Fruit fly (Drosophila melanogaster) whole organism, pupa: ENCODE results near the gene nmo.

Source experiments
- CG12605 ChIP-seq: fragments of 200-800 bp; sonication (Bioruptor generic); IDR thresholded peaks from 2 replicates; pipeline ENCODE4 v1.3.6; 2022; ENCODE audit warnings: missing biosample characterization, missing genetic modification characterization
- D1 ChIP-seq: fragments of 200-800 bp; sonication (Bioruptor generic); optimal IDR thresholded peaks from 2 replicates; lab custom pipeline; 2018; ENCODE audit warnings: missing biosample characterization, mild to moderate bottlenecking, missing genetic modification characterization, moderate library complexity
- Pif1B ChIP-seq: fragments of 200-800 bp; sonication (Bioruptor generic); optimal IDR thresholded peaks from 3 replicates; lab custom pipeline; 2016; ENCODE audit warnings: missing biosample characterization, missing genetic modification characterization
- gl ChIP-seq: fragments of 200-800 bp; sonication (Bioruptor generic); optimal IDR thresholded peaks from 2 replicates; lab custom pipeline; 2018; ENCODE audit warnings: missing biosample characterization, mild to moderate bottlenecking, missing genetic modification characterization
- rn ChIP-seq: fragments of 200-800 bp; sonication (Bioruptor generic); IDR thresholded peaks from 2 replicates; pipeline ENCODE4 v1.3.6; 2022; ENCODE audit warnings: missing biosample characterization, missing genetic modification characterization

- TF ChIP-seq Pif1B (GFP tag; lab: Kevin White, UChicago) (no peak), gl (tag; lab: Kevin White, UChicago) (no peak), rn (GFP tag; lab: Robert Waterston, UW) (no peak), D1 (tag; lab: Kevin White, UChicago) (no peak), CG12605 (GFP tag; lab: Robert Waterston, UW) (no peak)
Measured at dm6 chr3L:8056325-8056724, 77.5 kb downstream of the nmo start.
